Comparison of ENCODE assay signal across 3 worm cellular contexts in genomic region chrV:18721873-18722272, ce11.
TF ChIP-seq lines count a peak whose summit lies in the region.

No protein-coding gene starts in this region.

TF ChIP-seq in whole organism, L1 larva, 84 proteins besides CTCF, POLR2A, EP300 and RAD21:
- TF ChIP-seq fkh-4 (tag; optimal IDR thresholded peaks at IDR 0.05; lab: Kevin White, UChicago; ENCODE audit: borderline replicate concordance) (no peak), ztf-11 (tag; optimal IDR thresholded peaks at IDR 0.05; lab: Kevin White, UChicago) (no peak), F16B12.6 (tag; optimal IDR thresholded peaks at IDR 0.05; lab: Kevin White, UChicago) (no peak), grh-1 (GFP tag; IDR thresholded peaks at IDR 0.05; lab: Robert Waterston, UW) (0 out of 2 replicates have a peak, but pooled peaks have one; percentile 15), isw-1 (GFP tag; IDR thresholded peaks at IDR 0.05; lab: Robert Waterston, UW) (no peak)

TF ChIP-seq in whole organism, L4 larva, 104 proteins besides CTCF, POLR2A, EP300 and RAD21:
- TF ChIP-seq aha-1 (tag; lab: Kevin White, UChicago): peak; percentile 87
- TF ChIP-seq unc-62 (GFP tag; optimal IDR thresholded peaks at IDR 0.05 in 1 of 2; lab: Kevin White, UChicago): peak in 1 of 2 experiments; percentile 93
- no peak for TF ChIP-seq unc-62 (tag; optimal IDR thresholded peaks at IDR 0.05; lab: Kevin White, UChicago)
- TF ChIP-seq hlh-30 (tag; optimal IDR thresholded peaks at IDR 0.05; lab: Kevin White, UChicago; ENCODE audit: insufficient read depth): no peak

TF ChIP-seq in whole organism, late embryonic, 69 proteins besides CTCF, POLR2A, EP300 and RAD21:
- peak; percentile 7 for TF ChIP-seq unc-86 (tag; optimal IDR thresholded peaks at IDR 0.05; lab: Kevin White, UChicago)
- no peak for TF ChIP-seq ceh-9 (tag; optimal IDR thresholded peaks at IDR 0.05; lab: Kevin White, UChicago)
- TF ChIP-seq hlh-30 (tag; optimal IDR thresholded peaks at IDR 0.05; lab: Kevin White, UChicago; ENCODE audit: insufficient read depth): no peak
- TF ChIP-seq mec-3 (tag; optimal IDR thresholded peaks at IDR 0.05; lab: Kevin White, UChicago; ENCODE audit: borderline replicate concordance): no peak
- no peak for TF ChIP-seq ceh-19 (GFP tag; optimal IDR thresholded peaks at IDR 0.05; lab: Kevin White, UChicago)
- no peak for TF ChIP-seq ztf-16 (tag; optimal IDR thresholded peaks at IDR 0.05; lab: Kevin White, UChicago)
- no peak for TF ChIP-seq ceh-2 (tag; optimal IDR thresholded peaks at IDR 0.05; lab: Kevin White, UChicago)

Comparison
In these comparisons a context has a peak if more than half of its experiments do, and no peak if none do; other contexts are left out.
1. Of the 29 proteins assayed by ChIP-seq in both whole organism, L4 larva and whole organism, L1 larva: peak only in whole organism, L4 larva: aha-1; only in whole organism, L1 larva: none; in both: none; in neither: 27; mixed calls (peak in some experiments, not most) for 1.